Fruit fly (Drosophila melanogaster) whole organism, embryonic: ENCODE measurements around the gene CtBP.
A peak's percentile ranks its signal among the peaks of the same experiment; 100 is the strongest.

Experiments
- Aef1 ChIP-seq: fragments of 200-800 bp; sonication (Bioruptor generic); IDR thresholded peaks from 3 replicates; pipeline ENCODE4 v1.3.6; 2022; ENCODE audit warnings: missing biosample characterization, missing genetic modification characterization
- Asciz ChIP-seq: fragments of 200-800 bp; sonication (Bioruptor generic); optimal IDR thresholded peaks from 2 replicates; lab custom pipeline; 2017; ENCODE audit warnings: missing biosample characterization, mild to moderate bottlenecking, missing genetic modification characterization, missing genetic modification reagents
- Bgb ChIP-seq: fragments of 200-800 bp; sonication (Bioruptor generic); IDR thresholded peaks from 2 replicates; pipeline ENCODE4 v1.3.6; 2022; ENCODE audit warnings: missing biosample characterization, missing genetic modification characterization; ENCODE audit not compliant: partially characterized antibody
- BtbVII ChIP-seq: fragments of 200-800 bp; sonication (Bioruptor generic); optimal IDR thresholded peaks from 3 replicates; lab custom pipeline; 2017; ENCODE audit warnings: missing biosample characterization, mild to moderate bottlenecking, missing genetic modification characterization
- CG11695 ChIP-seq: fragments of 200-800 bp; sonication (Bioruptor generic); IDR thresholded peaks from 3 replicates; pipeline ENCODE4 v1.3.6; 2022; ENCODE audit warnings: missing biosample characterization, missing genetic modification characterization
- CG13624 ChIP-seq: fragments of 200-800 bp; sonication (Bioruptor generic); optimal IDR thresholded peaks from 2 replicates; lab custom pipeline; 2016; ENCODE audit warnings: missing biosample characterization, missing genetic modification characterization
- CG14441 ChIP-seq: fragments of 200-800 bp; sonication (Bioruptor generic); IDR thresholded peaks from 2 replicates; pipeline ENCODE4 v1.3.6; 2022; ENCODE audit warnings: missing biosample characterization, missing genetic modification characterization
- CG14860 ChIP-seq: fragments of 200-800 bp; sonication (Bioruptor generic); IDR thresholded peaks from 3 replicates; pipeline ENCODE4 v1.3.6; 2022; ENCODE audit warnings: missing biosample characterization, missing genetic modification characterization; ENCODE audit not compliant: partially characterized antibody
- CG15479 ChIP-seq: fragments of 200-800 bp; sonication (Bioruptor generic); optimal IDR thresholded peaks from 3 replicates; lab custom pipeline; 2019; ENCODE audit warnings: missing biosample characterization, mild to moderate bottlenecking, missing genetic modification characterization, moderate library complexity
- CG17361 ChIP-seq: fragments of 200-800 bp; sonication (Bioruptor generic); IDR thresholded peaks from 3 replicates; pipeline ENCODE4 v1.3.6; 2022; ENCODE audit warnings: missing biosample characterization, missing genetic modification characterization
- CG17385 ChIP-seq: fragments of 200-800 bp; sonication (Bioruptor generic); optimal IDR thresholded peaks from 3 replicates; lab custom pipeline; 2018; ENCODE audit warnings: missing biosample characterization, mild to moderate bottlenecking, missing genetic modification characterization
- CG1832 ChIP-seq: fragments of 200-800 bp; sonication (Bioruptor generic); optimal IDR thresholded peaks from 2 replicates; lab custom pipeline; 2017; ENCODE audit warnings: missing biosample characterization, mild to moderate bottlenecking, missing genetic modification characterization, inconsistent platforms
- CG3847 ChIP-seq: fragments of 200-800 bp; sonication (Bioruptor generic); IDR thresholded peaks from 2 replicates; pipeline ENCODE4 v1.3.6; 2022; ENCODE audit warnings: missing biosample characterization, missing genetic modification characterization
- CG4282 ChIP-seq: fragments of 200-800 bp; sonication (Bioruptor generic); optimal IDR thresholded peaks from 2 replicates; lab custom pipeline; 2016; ENCODE audit warnings: missing biosample characterization, missing genetic modification characterization
- CG6791 ChIP-seq: fragments of 200-800 bp; sonication (Bioruptor generic); IDR thresholded peaks from 3 replicates; pipeline ENCODE4 v1.3.6; 2022; ENCODE audit warnings: missing biosample characterization, missing genetic modification characterization; ENCODE audit not compliant: partially characterized antibody
- CG8478 ChIP-seq: fragments of >200 bp; optimal IDR thresholded peaks from 2 replicates; lab custom pipeline; 2018
- CoRest ChIP-seq: fragments of 200-800 bp; sonication (Bioruptor generic); optimal IDR thresholded peaks from 3 replicates; lab custom pipeline; 2018; ENCODE audit warnings: missing biosample characterization, mild to moderate bottlenecking, missing genetic modification characterization, moderate library complexity
- E2f1 ChIP-seq: fragments of 200-800 bp; sonication (Bioruptor generic); IDR thresholded peaks from 2 replicates; pipeline ENCODE4 v1.3.6; 2022; ENCODE audit warnings: missing biosample characterization, missing genetic modification characterization
- Ets65A ChIP-seq: fragments of 200-800 bp; sonication (Bioruptor generic); peaks from one replicate; lab custom pipeline; 2016; ENCODE audit warnings: missing biosample characterization, missing genetic modification characterization
- HLH54F ChIP-seq: fragments of 200-800 bp; sonication (Bioruptor generic); optimal IDR thresholded peaks from 3 replicates; lab custom pipeline; 2016; ENCODE audit warnings: missing biosample characterization, missing genetic modification characterization
- HLHmδ ChIP-seq: fragments of 200-800 bp; sonication (Bioruptor generic); optimal IDR thresholded peaks from 2 replicates; lab custom pipeline; 2018; ENCODE audit warnings: missing biosample characterization, mild to moderate bottlenecking, missing genetic modification characterization, moderate library complexity
- Hmr ChIP-seq: fragments of 200-800 bp; sonication (Bioruptor generic); optimal IDR thresholded peaks from 3 replicates; lab custom pipeline; 2017; ENCODE audit warnings: mild to moderate bottlenecking, missing biosample characterization, missing genetic modification reagents, missing genetic modification characterization
- Jarid2 ChIP-seq: fragments of 200-800 bp; sonication (Bioruptor generic); optimal IDR thresholded peaks from 3 replicates; lab custom pipeline; 2017; ENCODE audit warnings: mild to moderate bottlenecking, missing biosample characterization, missing genetic modification reagents, missing genetic modification characterization
- Mes4 ChIP-seq: fragments of 200-800 bp; sonication (Bioruptor generic); optimal IDR thresholded peaks from 2 replicates; lab custom pipeline; 2016; ENCODE audit warnings: missing biosample characterization, missing genetic modification characterization
- Mrtf ChIP-seq: fragments of 200-800 bp; sonication (Bioruptor generic); IDR thresholded peaks from 3 replicates; pipeline ENCODE4 v1.3.6; 2022; ENCODE audit warnings: missing biosample characterization, missing genetic modification characterization
- Nf-YB ChIP-seq: fragments of 200-800 bp; sonication (Bioruptor generic); optimal IDR thresholded peaks from 3 replicates; lab custom pipeline; 2019; ENCODE audit warnings: missing biosample characterization, mild to moderate bottlenecking, missing genetic modification characterization, moderate library complexity
- Nf-YC ChIP-seq: fragments of 200-800 bp; optimal IDR thresholded peaks from 3 replicates; lab custom pipeline; 2019; ENCODE audit warnings: missing biosample characterization, mild to moderate bottlenecking, missing genetic modification characterization, moderate library complexity
- Pdp1 ChIP-seq, 2 experiments: fragments of 200-800 bp; sonication (Bioruptor generic); optimal IDR thresholded peaks; 3 replicates each; lab custom pipeline; 2016; ENCODE audit warnings: missing biosample characterization in 2 of 2, missing genetic modification characterization in 2 of 2, mild to moderate bottlenecking in 1 of 2, moderate library complexity in 1 of 2
- bbx ChIP-seq: fragments of 200-800 bp; sonication (Bioruptor generic); IDR thresholded peaks from 2 replicates; pipeline ENCODE4 v1.3.6; 2022; ENCODE audit warnings: missing biosample characterization, missing genetic modification characterization; ENCODE audit not compliant: partially characterized antibody
- cg ChIP-seq: fragments of 200-800 bp; sonication (Bioruptor generic); optimal IDR thresholded peaks from 3 replicates; lab custom pipeline; 2019; ENCODE audit warnings: missing biosample characterization, mild to moderate bottlenecking, missing genetic modification characterization, moderate library complexity
- chif ChIP-seq, 2 experiments: fragments of 200-800 bp; sonication (Bioruptor generic); optimal IDR thresholded peaks; 3 replicates each; lab custom pipeline; 2016; ENCODE audit warnings: missing biosample characterization in 2 of 2, missing genetic modification characterization in 2 of 2
- ci ChIP-seq: fragments of 200-800 bp; sonication (Bioruptor generic); IDR thresholded peaks from 3 replicates; pipeline ENCODE4 v1.3.6; 2022; ENCODE audit warnings: missing biosample characterization, missing genetic modification characterization
- crol ChIP-seq: fragments of 200-800 bp; sonication (Bioruptor generic); IDR thresholded peaks from 2 replicates; pipeline ENCODE4 v1.3.6; 2022; ENCODE audit warnings: missing biosample characterization, missing genetic modification characterization
- dmrt99B ChIP-seq: fragments of 200-800 bp; sonication (Bioruptor generic); optimal IDR thresholded peaks from 2 replicates; lab custom pipeline; 2018; ENCODE audit warnings: missing biosample characterization, mild to moderate bottlenecking, missing genetic modification characterization, moderate library complexity
- gcm ChIP-seq: fragments of 200-800 bp; sonication (Bioruptor generic); optimal IDR thresholded peaks from 2 replicates; lab custom pipeline; 2019; ENCODE audit warnings: missing biosample characterization, mild to moderate bottlenecking, missing genetic modification characterization, moderate library complexity
- gro ChIP-seq: fragments of 200-800 bp; sonication (Bioruptor generic); optimal IDR thresholded peaks from 2 replicates; lab custom pipeline; 2016; ENCODE audit warnings: missing biosample characterization, missing genetic modification characterization
- hth ChIP-seq: fragments of >200 bp; optimal IDR thresholded peaks from 2 replicates; lab custom pipeline; 2017; ENCODE audit warnings: inconsistent platforms
- insv ChIP-seq, 2 experiments: fragments of 200-800 bp; sonication (Bioruptor generic); optimal IDR thresholded peaks; 3 replicates each; lab custom pipeline; 2016 to 2018; ENCODE audit warnings: missing biosample characterization in 2 of 2, missing genetic modification characterization in 2 of 2
- kni ChIP-seq: fragments of 200-800 bp; sonication (Bioruptor generic); optimal IDR thresholded peaks from 3 replicates; lab custom pipeline; 2017; ENCODE audit warnings: mild to moderate bottlenecking, missing biosample characterization, missing genetic modification reagents, missing genetic modification characterization
- oc ChIP-seq: fragments of 200-800 bp; sonication (Bioruptor generic); optimal IDR thresholded peaks from 2 replicates; lab custom pipeline; 2018; ENCODE audit warnings: missing biosample characterization, mild to moderate bottlenecking, missing genetic modification characterization, moderate library complexity
- p53 ChIP-seq: fragments of 200-800 bp; sonication (Bioruptor generic); optimal IDR thresholded peaks from 2 replicates; lab custom pipeline; 2016; ENCODE audit warnings: missing biosample characterization, missing genetic modification characterization
- phol ChIP-seq: fragments of 200-800 bp; sonication (Bioruptor generic); optimal IDR thresholded peaks from 3 replicates; lab custom pipeline; 2018; ENCODE audit warnings: missing biosample characterization, mild to moderate bottlenecking, missing genetic modification characterization, moderate library complexity
- seq ChIP-seq: fragments of 200-800 bp; sonication (Bioruptor generic); IDR thresholded peaks from 2 replicates; pipeline ENCODE4 v1.3.6; 2022; ENCODE audit warnings: missing biosample characterization, missing genetic modification characterization
- sna ChIP-seq: fragments of 200-800 bp; sonication (Bioruptor generic); IDR thresholded peaks from 2 replicates; pipeline ENCODE4 v1.3.6; 2022; ENCODE audit warnings: missing biosample characterization, missing genetic modification characterization; ENCODE audit not compliant: partially characterized antibody
- yki ChIP-seq: fragments of >200 bp; optimal IDR thresholded peaks from 3 replicates; lab custom pipeline; 2018
- zen ChIP-seq: fragments of 200-800 bp; sonication (Bioruptor generic); optimal IDR thresholded peaks from 3 replicates; lab custom pipeline; 2018; ENCODE audit warnings: missing biosample characterization, mild to moderate bottlenecking, missing genetic modification characterization, moderate library complexity

CtBP gene

dm6 chr3R:13063746-13064592 is 52.5 kb downstream of the CtBP start (continued):
- TF ChIP-seq HLHmδ (GFP tag; lab: Kevin White, UChicago): no peak
- TF ChIP-seq E2f1 (GFP tag; lab: Robert Waterston, UW): no peak
- TF ChIP-seq CG17361 (GFP tag; lab: Robert Waterston, UW): 0 out of 3 replicates have a peak, but pooled peaks have one; percentile 23
- peak in 1 of 2 experiments; percentile 44 for TF ChIP-seq Pdp1 (GFP tag; optimal IDR thresholded peaks at IDR 0.05; lab: Kevin White, UChicago)
- TF ChIP-seq zen (tag; lab: Kevin White, UChicago): peak; percentile 63
- TF ChIP-seq insv (GFP tag; optimal IDR thresholded peaks at IDR 0.05; lab: Kevin White, UChicago): peak in 1 of 2 experiments; percentile 16
- peak; percentile 17 for TF ChIP-seq gro
- 0 out of 3 replicates have a peak, but pooled peaks have one; percentile 49 for TF ChIP-seq CG6791 (GFP tag; lab: Robert Waterston, UW)
- TF ChIP-seq CG13624 (GFP tag; lab: Kevin White, UChicago): no peak
- TF ChIP-seq Bgb (GFP tag; lab: Robert Waterston, UW): peak; percentile 64; the same call in 1 of the 2 replicates
- TF ChIP-seq Jarid2 (GFP tag; lab: Kevin White, UChicago): peak; percentile 58
- 0 out of 2 replicates have a peak, but pooled peaks have one; percentile 52 for TF ChIP-seq sna
- peak; percentile 91 for TF ChIP-seq CG1832 (GFP tag; lab: Kevin White, UChicago)
- peak; percentile 31; the same call in 1 of the 2 replicates for TF ChIP-seq CG14441
- peak; percentile 100 for TF ChIP-seq cg (GFP tag; lab: Kevin White, UChicago)
- TF ChIP-seq Ets65A: peak; percentile 90
- peak; percentile 21 for TF ChIP-seq Asciz (GFP tag; lab: Kevin White, UChicago)
- no peak for TF ChIP-seq CG3847
- TF ChIP-seq gcm (GFP tag; lab: Kevin White, UChicago): peak; percentile 7
- TF ChIP-seq chif (GFP tag; optimal IDR thresholded peaks at IDR 0.05; lab: Kevin White, UChicago): peak in 1 of 2 experiments; percentile 41
- peak; percentile 95 for TF ChIP-seq Aef1 (GFP tag; lab: Robert Waterston, UW)
- peak; percentile 8 for TF ChIP-seq Hmr (GFP tag; lab: Kevin White, UChicago)
- peak; percentile 95 for TF ChIP-seq seq (GFP tag; lab: Robert Waterston, UW)
- TF ChIP-seq, all 482 proteins: peak for 117

- TF ChIP-seq Mrtf (GFP tag; lab: Robert Waterston, UW) (0 out of 3 replicates have a peak, but pooled peaks have one; percentile 27), bbx (GFP tag; lab: Robert Waterston, UW) (peak; percentile 40; the same call in 1 of the 2 replicates), Jarid2 (GFP tag; lab: Kevin White, UChicago) (peak; percentile 15), crol (GFP tag; lab: Robert Waterston, UW) (peak; percentile 37; the same call in 1 of the 2 replicates), CG11695 (no peak), phol (tag; lab: Kevin White, UChicago) (peak; percentile 27), oc (tag; lab: Kevin White, UChicago) (peak; percentile 43), ci (GFP tag; lab: Robert Waterston, UW) (peak; percentile 24; the same call in 1 of the 3 replicates), dmrt99B (tag; lab: Kevin White, UChicago) (no peak), zen (tag; lab: Kevin White, UChicago) (peak; percentile 69), kni (GFP tag; lab: Kevin White, UChicago) (peak; percentile 77), CG4282 (peak; percentile 90), CG14860 (peak; percentile 26; the same call in 1 of the 3 replicates), CG17385 (GFP tag; lab: Kevin White, UChicago) (peak; percentile 29), BtbVII (GFP tag; lab: Kevin White, UChicago) (no peak), hth (lab: Kevin White, UChicago) (no peak), yki (lab: Kevin White, UChicago) (peak; percentile 6), CoRest (tag; lab: Kevin White, UChicago) (peak; percentile 25), Nf-YB (peak; percentile 94), Nf-YC (tag; lab: Kevin White, UChicago) (peak; percentile 92), CG15479 (GFP tag; lab: Kevin White, UChicago) (peak; percentile 56), HLH54F (GFP tag; lab: Kevin White, UChicago) (no peak), Mes4 (GFP tag; lab: Kevin White, UChicago) (no peak), CG6791 (GFP tag; lab: Robert Waterston, UW) (0 out of 3 replicates have a peak, but pooled peaks have one; percentile 39), CG8478 (lab: Kevin White, UChicago) (peak; percentile 71), seq (GFP tag; lab: Robert Waterston, UW) (peak; percentile 30; the same call in 1 of the 2 replicates), p53 (GFP tag; lab: Kevin White, UChicago) (no peak)
Measured at dm6 chr3R:13065180-13065757, 53.8 kb downstream of the CtBP start.
